Worm (Caenorhabditis elegans): Measurements from ENCODE around the gene str-225.

Gene str-225

ce11 chrV:3507691-3508090, at the start of gene str-225:
Gene str-225, plus strand, starts transcription at chrV:3507822.
- TF ChIP-seq tbx-11 (GFP tag; IDR thresholded peaks at IDR 0.05), result no peak
- TF ChIP-seq ceh-13 (GFP tag; optimal IDR thresholded peaks at IDR 0.05), result no peak
- no peak for TF ChIP-seq hmg-4 (GFP tag; optimal IDR thresholded peaks at IDR 0.05)
- no peak for TF ChIP-seq B0310.2 (tag; optimal IDR thresholded peaks at IDR 0.05)
- no peak for TF ChIP-seq sea-1 (GFP tag; conservative IDR thresholded peaks at IDR 0.05)
- no peak for TF ChIP-seq scrt-1 (GFP tag; IDR thresholded peaks at IDR 0.05)
- no peak for TF ChIP-seq ama-1 (optimal IDR thresholded peaks at IDR 0.05)
- no peak for TF ChIP-seq tbx-37 (GFP tag; conservative IDR thresholded peaks at IDR 0.05)
- no peak for TF ChIP-seq flt-1 (GFP tag; IDR thresholded peaks at IDR 0.05)
- TF ChIP-seq ets-7 (tag; optimal IDR thresholded peaks at IDR 0.05), result no peak
- TF ChIP-seq tra-4 (tag; optimal IDR thresholded peaks at IDR 0.05), result no peak
- no peak for TF ChIP-seq hmbx-1 (tag; optimal IDR thresholded peaks at IDR 0.05)
- no peak for TF ChIP-seq aly-1 (tag; optimal IDR thresholded peaks at IDR 0.05)
- TF ChIP-seq pes-1 (GFP tag; IDR thresholded peaks at IDR 0.05), result no peak

- TF ChIP-seq hnd-1 (tag; optimal IDR thresholded peaks at IDR 0.05), result no peak
- no peak for TF ChIP-seq tbx-11 (GFP tag; IDR thresholded peaks at IDR 0.05)
- no peak for TF ChIP-seq tbx-37 (GFP tag; conservative IDR thresholded peaks at IDR 0.05)
- TF ChIP-seq F13C5.2 (tag; optimal IDR thresholded peaks at IDR 0.05), result no peak
- TF ChIP-seq tra-4 (tag; optimal IDR thresholded peaks at IDR 0.05), result no peak
Measured at ce11 chrV:3459919-3460318, 47.7 kb upstream of the str-225 start, which contains the start of gene slc-28.2. Gene slc-28.2, plus strand, starts transcription at chrV:3460219.

ce11 chrV:3463514-3463913, 44.1 kb upstream of the str-225 start, which contains the start of gene slc-28.1:
Gene slc-28.1, plus strand, starts transcription at chrV:3463814.
- no peak for TF ChIP-seq flt-1 (GFP tag; IDR thresholded peaks at IDR 0.05)
- TF ChIP-seq tbx-37 (GFP tag; conservative IDR thresholded peaks at IDR 0.05), result no peak
- TF ChIP-seq sea-1 (GFP tag; conservative IDR thresholded peaks at IDR 0.05), result no peak
- TF ChIP-seq ceh-13 (GFP tag; optimal IDR thresholded peaks at IDR 0.05), result no peak
- no peak for TF ChIP-seq hnd-1 (tag; optimal IDR thresholded peaks at IDR 0.05)
- TF ChIP-seq hmg-4 (GFP tag; optimal IDR thresholded peaks at IDR 0.05), result no peak
- no peak for TF ChIP-seq tra-4 (tag; optimal IDR thresholded peaks at IDR 0.05)
- no peak for TF ChIP-seq ceh-36 (tag; optimal IDR thresholded peaks at IDR 0.05)
- no peak for TF ChIP-seq tbx-11 (GFP tag; IDR thresholded peaks at IDR 0.05)
- TF ChIP-seq scrt-1 (GFP tag; IDR thresholded peaks at IDR 0.05), result no peak

- TF ChIP-seq flt-1 (GFP tag; IDR thresholded peaks at IDR 0.05), result no peak
Measured at ce11 chrV:3464897-3465296, 42.7 kb upstream of the str-225 start.

ce11 chrV:3468436-3468835, 39.2 kb upstream of the str-225 start, which contains the start of gene gst-33:
Gene gst-33, minus strand, starts transcription at chrV:3468562.
- no peak for TF ChIP-seq aly-1 (tag; optimal IDR thresholded peaks at IDR 0.05)
- TF ChIP-seq pes-1 (GFP tag; IDR thresholded peaks at IDR 0.05), result no peak
- no peak for TF ChIP-seq tbx-37 (GFP tag; conservative IDR thresholded peaks at IDR 0.05)
- no peak for TF ChIP-seq sea-1 (GFP tag; conservative IDR thresholded peaks at IDR 0.05)
- TF ChIP-seq B0310.2 (tag; optimal IDR thresholded peaks at IDR 0.05), result no peak

- no peak for TF ChIP-seq B0310.2 (tag; optimal IDR thresholded peaks at IDR 0.05)
- TF ChIP-seq tra-4 (tag; optimal IDR thresholded peaks at IDR 0.05), result no peak
- TF ChIP-seq flt-1 (GFP tag; IDR thresholded peaks at IDR 0.05), result no peak
- TF ChIP-seq hnd-1 (tag; optimal IDR thresholded peaks at IDR 0.05), result no peak
- no peak for TF ChIP-seq hmbx-1 (tag; optimal IDR thresholded peaks at IDR 0.05)
- no peak for TF ChIP-seq tbx-11 (GFP tag; IDR thresholded peaks at IDR 0.05)
- TF ChIP-seq ceh-36 (tag; optimal IDR thresholded peaks at IDR 0.05), result no peak
- no peak for TF ChIP-seq pes-1 (GFP tag; IDR thresholded peaks at IDR 0.05)
- TF ChIP-seq ceh-13 (GFP tag; optimal IDR thresholded peaks at IDR 0.05), result no peak
- no peak for TF ChIP-seq ets-7 (tag; optimal IDR thresholded peaks at IDR 0.05)
- no peak for TF ChIP-seq F13C5.2 (tag; optimal IDR thresholded peaks at IDR 0.05)
- no peak for TF ChIP-seq scrt-1 (GFP tag; IDR thresholded peaks at IDR 0.05)
- TF ChIP-seq sea-1 (GFP tag; conservative IDR thresholded peaks at IDR 0.05), result no peak
- TF ChIP-seq aly-1 (tag; optimal IDR thresholded peaks at IDR 0.05), result no peak
- no peak for TF ChIP-seq hmg-4 (GFP tag; optimal IDR thresholded peaks at IDR 0.05)
Measured at ce11 chrV:3470782-3471181, 36.8 kb upstream of the str-225 start, which contains the start of gene srbc-29. Gene srbc-29, minus strand, starts transcription at chrV:3470882.

ce11 chrV:3475021-3475420, 32.6 kb upstream of the str-225 start, which contains the start of gene oac-2:
Gene oac-2, minus strand, starts transcription at chrV:3475121.
- TF ChIP-seq hnd-1 (tag; optimal IDR thresholded peaks at IDR 0.05) (no peak), scrt-1 (GFP tag; IDR thresholded peaks at IDR 0.05) (no peak), tbx-11 (GFP tag; IDR thresholded peaks at IDR 0.05) (no peak), sea-1 (GFP tag; conservative IDR thresholded peaks at IDR 0.05) (no peak), ets-7 (tag; optimal IDR thresholded peaks at IDR 0.05) (no peak), tbx-37 (GFP tag; conservative IDR thresholded peaks at IDR 0.05) (no peak), hmg-4 (GFP tag; optimal IDR thresholded peaks at IDR 0.05) (no peak), B0310.2 (tag; optimal IDR thresholded peaks at IDR 0.05) (no peak), F13C5.2 (tag; optimal IDR thresholded peaks at IDR 0.05) (no peak), pes-1 (GFP tag; IDR thresholded peaks at IDR 0.05) (no peak)

- TF ChIP-seq hmg-4 (GFP tag; optimal IDR thresholded peaks at IDR 0.05) (no peak), ceh-13 (GFP tag; optimal IDR thresholded peaks at IDR 0.05) (no peak), tbx-37 (GFP tag; conservative IDR thresholded peaks at IDR 0.05) (no peak), B0310.2 (tag; optimal IDR thresholded peaks at IDR 0.05) (no peak), hmbx-1 (tag; optimal IDR thresholded peaks at IDR 0.05) (no peak), ets-7 (tag; optimal IDR thresholded peaks at IDR 0.05) (no peak)
Measured at ce11 chrV:3476228-3476627, 31.4 kb upstream of the str-225 start.

ce11 chrV:3477496-3477895, 30.1 kb upstream of the str-225 start, which contains the start of gene srbc-31:
Gene srbc-31, minus strand, starts transcription at chrV:3477596.
- TF ChIP-seq hnd-1 (tag; optimal IDR thresholded peaks at IDR 0.05) (no peak), ama-1 (optimal IDR thresholded peaks at IDR 0.05) (no peak), aly-1 (tag; optimal IDR thresholded peaks at IDR 0.05) (no peak), ceh-36 (tag; optimal IDR thresholded peaks at IDR 0.05) (no peak)

Measured in whole organism, early embryonic.